Fruit fly (Drosophila melanogaster): ENCODE data around the gene Nepl20.

The Nepl20 gene

DNA sequence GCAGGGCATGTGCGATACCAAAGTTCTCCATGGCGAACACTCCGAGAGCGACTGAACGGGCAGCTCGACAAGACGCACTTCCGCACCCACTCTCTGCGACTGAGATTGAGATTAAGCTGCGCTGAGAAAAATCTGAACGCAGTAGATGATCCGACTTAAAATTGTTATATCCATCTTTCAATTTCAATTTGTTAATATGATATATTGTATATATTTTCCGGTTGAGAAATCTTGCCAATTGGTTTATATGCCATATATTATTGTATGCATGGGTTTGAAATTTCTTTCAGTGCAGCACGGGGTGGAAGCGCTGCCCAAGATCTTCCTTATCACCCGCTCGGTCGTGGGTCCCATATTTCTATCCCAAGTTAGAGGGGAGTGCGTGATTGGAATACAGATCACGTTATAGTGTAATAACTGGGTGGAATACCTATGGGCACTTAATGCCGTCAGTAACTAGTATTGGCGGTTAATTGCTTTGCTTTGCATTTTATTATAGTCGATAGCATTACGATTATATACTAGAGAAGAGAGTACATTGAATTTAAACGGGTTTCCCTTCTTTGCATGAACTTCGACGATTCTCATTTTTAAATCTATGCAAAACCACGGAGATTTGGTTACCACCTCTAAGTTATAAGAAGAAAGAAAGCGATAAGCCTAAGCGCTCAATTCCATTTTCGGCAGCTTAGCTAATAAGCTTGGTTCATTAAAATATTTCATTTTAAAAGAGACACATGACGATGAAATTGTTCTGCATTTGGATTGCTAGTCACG lies at the start of gene Nepl20, which contains the start of gene Nepl19:
TSS of gene Nepl20 (plus strand) at position 727 of the 777 bp plus-strand sequence.
TSS of gene Nepl19 (minus strand) at position 57 of the 777 bp plus-strand sequence.
- peak; percentile 85 for TF ChIP-seq CG9948 (tag; optimal IDR thresholded peaks at IDR 0.05)
- TF ChIP-seq Pif1B (GFP tag; optimal IDR thresholded peaks at IDR 0.05), result peak; percentile 84
- peak; percentile 89 for TF ChIP-seq CG15710 (tag; optimal IDR thresholded peaks at IDR 0.05)
- no peak for TF ChIP-seq D1 (tag; optimal IDR thresholded peaks at IDR 0.05)
- peak; percentile 79 for TF ChIP-seq rn (GFP tag; IDR thresholded peaks at IDR 0.05)
- TF ChIP-seq CG8301 (tag; optimal IDR thresholded peaks at IDR 0.05), result peak; percentile 90
- TF ChIP-seq CG32121 (GFP tag; IDR thresholded peaks at IDR 0.05), result peak; percentile 94
- TF ChIP-seq CG17806 (tag; optimal IDR thresholded peaks at IDR 0.05), result peak; percentile 89
- peak; percentile 93 for TF ChIP-seq Ets98B (GFP tag; IDR thresholded peaks at IDR 0.05)
- peak; percentile 95 for TF ChIP-seq CG4496 (GFP tag; IDR thresholded peaks at IDR 0.05)
- TF ChIP-seq Pif1A (GFP tag; optimal IDR thresholded peaks at IDR 0.05), result peak; percentile 85
- peak; percentile 92 for TF ChIP-seq fd96Ca (GFP tag; IDR thresholded peaks at IDR 0.05)
- peak; percentile 92 for TF ChIP-seq CG8159 (tag; optimal IDR thresholded peaks at IDR 0.05)
- TF ChIP-seq Snoo (tag; optimal IDR thresholded peaks at IDR 0.05), result peak; percentile 85
- TF ChIP-seq EcR (GFP tag; optimal IDR thresholded peaks at IDR 0.05), result peak; percentile 77
- TF ChIP-seq CG14655 (GFP tag; optimal IDR thresholded peaks at IDR 0.05), result peak; percentile 91
- peak; percentile 65 for TF ChIP-seq CG10348 (GFP tag; IDR thresholded peaks at IDR 0.05)
- peak; percentile 65 for TF ChIP-seq CG13204 (GFP tag; optimal IDR thresholded peaks at IDR 0.05)
- TF ChIP-seq gl (tag; optimal IDR thresholded peaks at IDR 0.05), result peak; percentile 80
- TF ChIP-seq CG34367 (tag; optimal IDR thresholded peaks at IDR 0.05), result peak; percentile 89
- TF ChIP-seq CG12605 (GFP tag; IDR thresholded peaks at IDR 0.05), result peak; percentile 91

DNA sequence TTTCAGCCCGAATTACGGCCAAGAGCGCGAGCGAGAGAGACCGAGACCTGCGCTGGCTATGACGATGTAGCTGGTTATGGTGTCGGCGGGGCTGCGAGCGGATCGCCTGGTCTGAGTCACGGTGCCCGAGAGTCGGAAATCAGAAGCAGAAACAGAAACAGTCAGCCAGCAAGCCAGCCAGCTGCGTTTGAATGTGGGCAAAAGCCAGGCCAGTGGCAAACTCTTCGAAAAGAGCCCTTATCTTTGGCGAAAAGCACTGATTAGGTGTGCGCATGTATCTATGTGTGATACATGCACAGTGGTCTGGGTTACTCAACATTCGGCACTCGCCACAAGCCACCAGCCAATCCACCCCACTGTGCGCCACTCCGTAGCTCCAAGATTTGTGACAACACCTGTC lies 49.4 kb upstream of the Nepl20 start:
- TF ChIP-seq Pif1A (GFP tag; optimal IDR thresholded peaks at IDR 0.05) (no peak), CG10348 (GFP tag; IDR thresholded peaks at IDR 0.05) (no peak), D1 (tag; optimal IDR thresholded peaks at IDR 0.05) (no peak), fd96Ca (GFP tag; IDR thresholded peaks at IDR 0.05) (0 out of 3 replicates have a peak, but pooled peaks have one; percentile 27), CG34367 (tag; optimal IDR thresholded peaks at IDR 0.05) (no peak)

- 0 out of 2 replicates have a peak, but pooled peaks have one; percentile 18 for TF ChIP-seq rn (GFP tag; IDR thresholded peaks at IDR 0.05)
- TF ChIP-seq fd96Ca (GFP tag; IDR thresholded peaks at IDR 0.05), result no peak; the same call in 1 of the 3 replicates
- peak; percentile 48 for TF ChIP-seq CG34367 (tag; optimal IDR thresholded peaks at IDR 0.05)
- TF ChIP-seq gl (tag; optimal IDR thresholded peaks at IDR 0.05), result peak; percentile 46
- peak; percentile 25; the same call in 1 of the 2 replicates for TF ChIP-seq CG32121 (GFP tag; IDR thresholded peaks at IDR 0.05)
- no peak for TF ChIP-seq CG13204 (GFP tag; optimal IDR thresholded peaks at IDR 0.05)
- TF ChIP-seq CG15710 (tag; optimal IDR thresholded peaks at IDR 0.05), result peak; percentile 53
- peak; percentile 67 for TF ChIP-seq Ets98B (GFP tag; IDR thresholded peaks at IDR 0.05)
- TF ChIP-seq D1 (tag; optimal IDR thresholded peaks at IDR 0.05), result no peak
- peak; percentile 4 for TF ChIP-seq CG8301 (tag; optimal IDR thresholded peaks at IDR 0.05)
- no peak for TF ChIP-seq EcR (GFP tag; optimal IDR thresholded peaks at IDR 0.05)
- TF ChIP-seq CG9948 (tag; optimal IDR thresholded peaks at IDR 0.05), result no peak
- peak; percentile 19 for TF ChIP-seq CG8159 (tag; optimal IDR thresholded peaks at IDR 0.05)
- TF ChIP-seq Pif1B (GFP tag; optimal IDR thresholded peaks at IDR 0.05), result peak; percentile 16
- TF ChIP-seq CG4496 (GFP tag; IDR thresholded peaks at IDR 0.05), result peak; percentile 67; the same call in 2 of the 3 replicates
- TF ChIP-seq CG10348 (GFP tag; IDR thresholded peaks at IDR 0.05), result no peak
- peak; percentile 22 for TF ChIP-seq CG17806 (tag; optimal IDR thresholded peaks at IDR 0.05)
- peak; percentile 50 for TF ChIP-seq CG12605 (GFP tag; IDR thresholded peaks at IDR 0.05)
Observed at dm6 chr3R:28831626-28832267, 48.8 kb upstream of the Nepl20 start, which contains the start of gene WASp. Gene WASp (minus strand): TSS chr3R:28832024.

DNA sequence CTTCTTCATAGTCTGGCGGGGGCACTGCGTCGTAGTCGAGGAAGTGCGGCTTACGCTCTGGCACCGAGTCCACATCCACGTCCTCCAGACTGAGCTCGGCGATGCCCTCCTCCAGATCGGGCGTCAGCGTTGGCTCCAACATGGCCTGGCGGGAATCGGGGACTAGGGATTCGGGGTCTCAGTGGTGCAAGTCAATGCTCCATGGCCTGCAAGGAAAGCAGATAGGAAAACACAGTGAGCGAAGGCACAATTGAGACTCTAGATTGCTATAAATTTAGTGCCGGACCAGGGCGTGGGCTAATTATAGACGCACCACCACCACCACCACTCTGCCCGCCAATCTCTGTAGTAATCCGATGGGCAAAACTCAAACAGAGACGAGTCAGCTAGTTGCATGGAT lies 40.0 kb upstream of the Nepl20 start:
- TF ChIP-seq CG32121 (GFP tag; IDR thresholded peaks at IDR 0.05), result no peak
- no peak for TF ChIP-seq CG14655 (GFP tag; optimal IDR thresholded peaks at IDR 0.05)
- TF ChIP-seq CG8159 (tag; optimal IDR thresholded peaks at IDR 0.05), result no peak
- TF ChIP-seq Pif1A (GFP tag; optimal IDR thresholded peaks at IDR 0.05), result no peak
- 0 out of 3 replicates have a peak, but pooled peaks have one; percentile 27 for TF ChIP-seq CG4496 (GFP tag; IDR thresholded peaks at IDR 0.05)
- peak; percentile 58 for TF ChIP-seq EcR (GFP tag; optimal IDR thresholded peaks at IDR 0.05)

- TF ChIP-seq CG9948 (tag; optimal IDR thresholded peaks at IDR 0.05) (no peak), CG8301 (tag; optimal IDR thresholded peaks at IDR 0.05) (peak; percentile 70), CG15710 (tag; optimal IDR thresholded peaks at IDR 0.05) (peak; percentile 10), CG32121 (GFP tag; IDR thresholded peaks at IDR 0.05) (peak; percentile 29; the same call in 1 of the 2 replicates), CG10348 (GFP tag; IDR thresholded peaks at IDR 0.05) (no peak), CG4496 (GFP tag; IDR thresholded peaks at IDR 0.05) (peak; percentile 34; the same call in 1 of the 3 replicates), CG8159 (tag; optimal IDR thresholded peaks at IDR 0.05) (peak; percentile 50), Ets98B (GFP tag; IDR thresholded peaks at IDR 0.05) (peak; percentile 48), CG17806 (tag; optimal IDR thresholded peaks at IDR 0.05) (peak; percentile 13), Pif1A (GFP tag; optimal IDR thresholded peaks at IDR 0.05) (no peak), CG12605 (GFP tag; IDR thresholded peaks at IDR 0.05) (no peak), fd96Ca (GFP tag; IDR thresholded peaks at IDR 0.05) (no peak)
Observed at dm6 chr3R:28841968-28842367, 38.6 kb upstream of the Nepl20 start.

Data from whole organism, pupa.